Worm (Caenorhabditis elegans) whole organism, L4/young adult: ENCODE results near the gene M163.1.

ENCODE experiments used
- W03F9.2 ChIP-seq: fragments of 150-350 bp; optimal IDR thresholded peaks from 2 replicates; lab custom pipeline; 2014; ENCODE audit warnings: missing biosample characterization, missing genetic modification characterization
- dao-5 ChIP-seq: sonication (generic microtip); optimal IDR thresholded peaks from 2 replicates; lab custom pipeline; 2016; ENCODE audit warnings: missing genotype, missing genetic modification characterization, moderate library complexity, missing compliant biosample characterization
- him-1 ChIP-seq: sonication (generic microtip); optimal IDR thresholded peaks from 2 replicates; lab custom pipeline; 2016; ENCODE audit warnings: missing genotype, missing genetic modification reagents, missing genetic modification characterization, missing compliant biosample characterization

The M163.1 gene

DNA sequence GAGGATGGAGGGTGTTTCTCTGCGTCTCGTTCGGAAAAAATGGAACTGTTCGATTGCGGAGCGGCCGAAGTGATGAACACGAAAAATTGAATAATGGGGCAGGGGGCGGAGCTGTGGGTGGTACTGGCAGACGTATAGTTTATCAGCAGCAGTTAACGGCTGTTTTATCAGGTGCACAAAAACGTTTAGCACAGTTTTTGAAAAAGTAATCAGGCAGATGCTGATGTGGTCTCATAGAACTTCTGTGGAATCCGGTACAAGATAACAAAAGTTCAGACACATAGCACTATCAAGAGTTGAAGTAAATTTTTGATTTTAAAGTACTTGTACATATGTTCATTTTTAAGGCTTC is 903 bp upstream of the M163.1 start:
- TF ChIP-seq dao-5 (no peak), W03F9.2 (no peak), him-1 (tag; lab: Kevin White, UChicago) (no peak)

DNA sequence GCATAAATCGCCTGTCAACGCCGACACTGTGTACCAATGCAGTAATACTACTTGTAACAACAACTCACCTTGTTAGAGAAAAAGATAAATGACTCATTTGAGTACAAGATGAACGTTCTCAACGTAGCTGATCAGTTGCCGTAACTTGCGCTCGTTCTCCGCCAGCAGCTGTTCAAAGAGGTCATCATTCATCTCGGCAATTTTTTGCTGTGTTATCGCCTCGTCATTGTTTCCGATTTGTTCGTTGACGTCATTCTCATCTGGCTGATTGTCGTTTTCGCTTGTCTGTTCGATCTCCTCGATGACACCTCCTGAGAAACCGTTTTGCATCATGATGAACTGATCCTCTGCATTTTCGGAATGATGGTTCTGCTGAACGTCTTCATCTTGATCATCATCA is 342 bp downstream of the M163.1 start:
- TF ChIP-seq dao-5 (no peak), him-1 (tag; lab: Kevin White, UChicago) (no peak), W03F9.2 (no peak)

DNA sequence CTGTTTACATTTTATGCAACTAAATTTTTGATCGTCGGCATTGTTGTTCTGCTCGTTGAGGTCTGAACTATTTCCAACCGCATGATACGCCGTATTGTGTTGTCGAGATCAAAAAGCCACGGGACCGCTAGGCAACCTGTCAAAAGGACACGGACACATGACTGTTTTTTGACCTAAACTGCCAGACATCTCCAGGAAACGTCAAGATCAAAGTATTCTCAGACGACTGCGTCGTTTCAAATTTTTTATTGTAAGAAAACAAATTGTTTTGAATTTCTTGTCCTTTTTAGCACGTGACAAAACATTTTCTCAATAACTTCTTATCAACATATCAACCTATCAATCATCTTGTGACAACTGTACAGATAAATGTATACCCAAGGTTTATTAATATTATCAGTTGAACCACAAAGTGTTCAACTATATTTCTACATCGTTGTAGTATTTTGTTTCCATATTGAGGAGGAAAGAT is 1.5 kb downstream of the M163.1 start:
- no peak for TF ChIP-seq him-1 (tag; lab: Kevin White, UChicago)
- TF ChIP-seq dao-5: no peak
- peak; percentile 50 for TF ChIP-seq W03F9.2

DNA sequence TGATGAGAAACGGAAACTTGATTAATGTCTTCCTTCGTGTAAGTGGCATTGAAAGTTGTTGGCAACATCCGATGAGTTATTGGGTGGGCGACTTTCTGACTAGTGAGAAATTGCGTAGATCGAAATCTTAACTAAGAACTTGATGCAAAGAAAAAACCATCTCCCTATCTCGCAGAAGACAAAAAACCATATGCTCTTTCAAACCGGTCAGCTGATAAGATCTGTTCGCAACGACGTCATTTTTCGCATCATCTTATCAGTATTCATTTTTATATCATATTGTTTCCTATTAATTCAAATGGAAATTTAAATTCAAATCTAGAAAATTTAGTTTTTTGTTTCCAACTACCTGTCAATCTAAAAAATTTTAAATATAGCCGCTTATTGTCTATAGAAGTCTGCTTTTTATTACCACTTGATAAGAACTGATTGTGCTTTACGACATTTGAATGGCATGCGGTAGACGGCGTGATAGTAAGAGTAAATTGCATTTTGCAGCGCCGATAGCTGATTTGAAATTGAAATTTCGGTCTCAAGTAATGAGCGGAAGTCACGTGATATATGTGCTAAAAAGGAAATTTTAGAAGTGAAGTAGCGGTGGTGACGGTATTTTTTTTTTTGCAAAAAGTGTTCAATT is 3.1 kb downstream of the M163.1 start:
- TF ChIP-seq dao-5: no peak
- no peak for TF ChIP-seq W03F9.2
- TF ChIP-seq him-1 (tag; lab: Kevin White, UChicago): no peak

DNA sequence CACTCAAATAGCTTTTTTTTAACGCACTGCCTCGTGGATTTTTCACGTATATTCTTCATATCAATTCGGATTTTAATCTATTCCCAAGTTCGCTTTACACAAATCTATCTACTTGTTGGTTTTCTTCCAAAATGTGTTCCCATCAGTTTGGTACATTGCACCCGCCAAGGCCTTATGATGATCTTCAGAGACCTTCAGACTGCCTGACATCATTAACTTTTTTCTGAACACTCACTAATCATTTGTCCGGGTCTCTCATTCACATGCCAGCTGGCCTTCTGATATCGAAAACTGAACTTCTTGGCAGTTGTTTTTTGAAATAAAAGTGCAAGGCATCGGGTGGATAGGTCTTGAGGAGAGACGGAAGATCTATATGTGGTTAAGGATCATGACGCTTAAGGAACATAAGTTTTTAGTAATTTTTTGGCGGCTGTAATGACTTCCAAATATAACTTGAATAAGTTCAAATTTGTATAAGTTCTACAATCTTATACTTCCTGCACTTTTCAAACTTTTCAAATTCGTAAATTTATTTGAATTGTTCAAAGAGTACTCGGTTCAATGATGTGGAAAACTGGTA is 3.7 kb downstream of the M163.1 start:
- TF ChIP-seq W03F9.2 (no peak), him-1 (tag; lab: Kevin White, UChicago) (no peak), dao-5 (no peak)

DNA sequence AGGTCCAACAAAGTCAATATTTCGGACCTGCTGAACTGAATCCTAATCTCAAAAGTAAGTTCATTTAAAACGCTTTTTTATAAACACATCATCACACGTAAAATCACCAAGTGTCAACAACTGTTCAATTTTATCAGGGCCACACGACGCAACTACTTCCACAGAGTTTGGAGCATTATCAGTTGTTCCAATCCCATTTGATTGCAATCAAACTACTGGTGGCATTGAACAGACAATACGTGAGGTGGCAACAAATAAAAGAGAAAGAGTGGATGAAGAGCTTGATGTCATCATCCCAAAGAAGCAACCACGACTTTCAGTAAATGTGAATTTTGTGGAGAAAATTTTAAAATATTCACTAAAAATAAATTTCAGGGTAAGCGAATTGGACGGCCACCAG is 7.1 kb downstream of the M163.1 start:
- TF ChIP-seq W03F9.2: no peak
- TF ChIP-seq dao-5: no peak
- no peak for TF ChIP-seq him-1 (tag; lab: Kevin White, UChicago)

DNA sequence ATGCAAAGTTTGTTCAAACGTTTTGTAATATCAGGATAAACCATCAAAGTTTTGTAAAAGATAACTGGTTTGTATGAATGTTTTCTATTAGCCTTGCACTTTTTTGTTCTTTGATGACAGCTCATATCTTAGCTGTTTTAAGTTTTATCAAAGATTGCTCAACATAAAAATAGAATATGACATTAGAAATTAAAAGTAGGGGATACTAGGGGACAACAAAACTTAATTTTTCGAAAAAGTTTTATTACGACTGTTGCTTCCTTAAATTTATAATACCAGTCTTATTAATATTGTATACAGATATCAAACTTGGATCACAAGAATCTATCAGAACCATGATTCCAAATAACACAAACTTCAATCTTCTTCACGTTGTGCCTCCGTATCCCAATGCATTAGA is 7.8 kb downstream of the M163.1 start, which contains the start of gene ztf-14:
TSS of gene ztf-14 (plus strand) at position 301 of the 400 bp plus-strand sequence.
- TF ChIP-seq dao-5 (no peak), W03F9.2 (no peak), him-1 (tag; lab: Kevin White, UChicago) (no peak)

DNA sequence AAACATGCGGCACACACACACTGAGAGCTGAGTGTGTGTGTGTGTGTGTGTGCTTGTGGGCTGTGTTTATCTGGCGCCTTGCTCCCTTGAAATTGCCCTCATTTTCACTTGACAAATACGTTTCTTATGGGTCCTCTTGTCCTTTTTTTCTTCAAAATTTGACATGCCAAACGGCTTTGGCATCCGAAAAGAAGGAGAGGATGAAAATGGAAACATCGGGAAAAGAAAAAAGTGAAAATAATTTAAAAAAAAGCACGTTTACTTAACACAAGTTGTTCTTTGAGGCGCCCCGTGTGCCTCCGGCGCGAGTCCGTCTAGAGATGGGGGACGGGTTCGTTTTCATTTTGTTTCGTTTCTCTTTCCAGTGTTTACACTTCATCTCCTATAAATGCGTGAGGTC is 8.5 kb downstream of the M163.1 start:
- TF ChIP-seq dao-5: no peak
- no peak for TF ChIP-seq him-1 (tag; lab: Kevin White, UChicago)
- TF ChIP-seq W03F9.2: no peak

DNA sequence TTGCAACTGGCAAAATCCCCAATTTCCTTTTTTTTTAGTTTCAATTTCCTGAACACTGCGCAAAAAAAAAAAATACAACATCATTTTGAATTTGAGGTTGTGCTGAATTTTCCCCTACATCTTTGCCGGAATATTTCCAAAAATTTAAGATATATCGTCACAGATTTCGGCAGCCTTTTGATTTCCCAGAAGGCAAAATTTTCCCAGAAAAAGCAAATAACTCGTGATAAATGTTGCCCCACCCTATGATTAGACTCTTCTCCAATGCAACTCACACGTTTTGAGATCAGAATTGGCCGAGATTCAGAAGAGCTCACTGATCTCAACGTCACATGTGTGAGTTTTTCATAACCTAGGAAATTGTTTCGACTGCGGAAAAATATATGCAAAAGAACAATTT is 11.2 kb downstream of the M163.1 start:
- no peak for TF ChIP-seq him-1 (tag; lab: Kevin White, UChicago)
- no peak for TF ChIP-seq dao-5
- TF ChIP-seq W03F9.2: no peak

DNA sequence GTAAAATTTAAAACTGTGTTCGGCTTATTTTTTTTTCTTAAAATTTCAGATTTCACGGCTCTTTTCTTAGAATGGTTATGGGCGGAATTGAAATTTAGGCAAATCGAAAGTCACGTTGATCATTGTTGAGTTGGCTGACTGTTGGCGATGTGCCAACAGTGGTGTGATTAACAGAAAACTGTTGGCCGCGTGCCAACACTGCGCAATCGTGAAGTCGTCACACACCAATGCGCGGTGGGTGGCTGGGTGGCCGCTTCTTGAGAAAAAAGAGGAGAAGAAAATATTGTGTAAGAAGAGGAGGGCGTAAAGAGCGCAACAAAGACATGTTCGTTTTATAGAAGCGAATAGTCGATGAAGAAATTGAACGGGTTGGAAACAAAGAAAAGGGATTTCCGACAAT is 12.5 kb downstream of the M163.1 start:
- TF ChIP-seq W03F9.2 (no peak), dao-5 (no peak), him-1 (tag; lab: Kevin White, UChicago) (no peak)

DNA sequence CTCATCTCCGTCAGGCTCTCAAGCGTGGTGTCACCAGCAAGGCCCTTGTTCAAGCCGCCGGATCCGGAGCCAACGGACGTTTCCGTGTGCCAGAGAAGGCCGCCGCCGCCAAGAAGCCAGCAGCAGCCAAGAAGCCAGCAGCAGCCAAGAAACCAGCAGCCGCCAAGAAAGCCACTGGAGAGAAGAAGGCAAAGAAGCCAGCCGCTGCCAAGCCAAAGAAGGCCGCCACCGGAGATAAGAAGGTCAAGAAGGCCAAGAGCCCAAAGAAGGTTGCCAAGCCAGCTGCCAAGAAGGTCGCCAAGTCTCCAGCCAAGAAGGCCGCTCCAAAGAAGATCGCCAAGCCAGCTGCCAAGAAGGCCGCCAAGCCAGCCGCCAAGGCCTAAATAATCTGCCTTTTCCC is 13.1 kb downstream of the M163.1 start:
- TF ChIP-seq W03F9.2 (no peak), him-1 (tag; lab: Kevin White, UChicago) (no peak), dao-5 (no peak)

DNA sequence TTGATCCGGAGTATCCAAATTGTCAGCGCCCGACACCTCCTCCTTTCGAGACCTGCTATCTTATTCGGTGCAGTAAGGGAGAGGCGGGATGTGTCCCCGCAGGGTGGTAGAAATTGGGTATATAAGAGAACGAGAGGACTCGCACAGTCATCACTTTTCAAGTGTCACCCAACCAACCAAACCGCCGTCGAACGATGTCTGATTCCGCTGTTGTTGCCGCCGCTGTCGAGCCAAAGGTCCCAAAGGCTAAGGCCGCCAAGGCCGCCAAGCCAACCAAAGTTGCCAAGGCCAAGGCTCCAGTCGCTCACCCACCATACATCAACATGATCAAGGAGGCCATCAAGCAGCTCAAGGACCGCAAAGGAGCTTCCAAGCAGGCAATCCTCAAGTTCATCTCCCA is 13.7 kb downstream of the M163.1 start, which contains the start of gene his-24:
TSS of gene his-24 (plus strand) at position 150 of the 400 bp plus-strand sequence.
- TF ChIP-seq W03F9.2 (no peak), him-1 (tag; lab: Kevin White, UChicago) (no peak), dao-5 (no peak)

DNA sequence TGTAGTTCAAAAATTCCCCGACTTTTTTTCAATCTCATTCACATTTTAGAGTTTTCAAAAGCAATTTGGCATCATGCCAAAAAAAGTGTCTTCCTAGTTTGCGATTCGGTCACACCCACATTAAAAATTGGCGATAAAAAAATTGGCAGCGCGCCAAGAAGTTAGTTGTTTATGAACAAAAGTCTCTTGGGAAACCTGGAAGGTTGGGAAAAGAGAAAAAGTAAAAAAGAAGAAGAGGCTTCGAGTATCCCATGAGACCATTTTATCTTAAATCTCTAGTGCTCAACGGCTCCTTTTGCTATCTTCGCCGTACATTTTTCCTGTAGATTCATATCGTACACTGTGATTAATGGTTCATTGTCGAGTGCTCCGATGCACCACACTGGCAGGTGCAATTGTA is 15.8 kb downstream of the M163.1 start:
- no peak for TF ChIP-seq him-1 (tag; lab: Kevin White, UChicago)

DNA sequence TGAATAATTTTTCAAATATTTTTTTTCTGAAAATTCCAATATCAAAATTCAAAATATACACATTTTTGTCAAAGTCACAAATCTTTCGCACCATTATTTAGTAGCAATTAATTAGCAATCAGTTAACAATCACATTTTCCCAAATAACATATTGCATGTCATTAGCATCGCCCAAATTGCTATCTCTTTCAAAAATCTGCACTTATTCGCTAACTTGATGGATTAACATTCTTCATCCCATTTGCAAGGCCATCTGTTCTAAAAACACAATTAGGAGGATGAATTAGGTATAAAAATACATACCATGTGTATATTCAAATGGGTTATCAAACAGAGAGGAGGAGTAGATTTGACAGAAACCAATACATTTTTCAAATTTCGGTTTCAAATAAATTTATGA is 16.3 kb downstream of the M163.1 start:
- TF ChIP-seq him-1 (tag; lab: Kevin White, UChicago) (no peak), dao-5 (no peak), W03F9.2 (no peak)

DNA sequence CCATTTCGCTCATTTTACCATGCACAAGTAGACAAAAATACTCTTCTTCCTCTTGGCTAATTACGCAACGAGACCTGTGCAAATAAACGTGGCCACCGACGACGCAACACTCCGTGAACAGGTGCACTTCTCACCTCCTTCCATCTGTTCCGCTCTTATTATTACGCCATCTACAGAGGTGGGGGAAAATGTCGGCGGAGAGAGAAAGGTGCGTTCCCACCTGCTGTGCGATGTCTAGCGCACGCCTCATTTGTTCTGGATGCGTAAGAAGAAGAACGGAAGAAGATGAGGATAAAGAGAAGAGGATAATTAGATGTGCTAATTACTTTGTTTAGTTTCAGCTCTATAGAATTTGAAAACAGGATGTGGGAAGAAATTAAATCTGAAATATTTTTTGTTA is 17.1 kb downstream of the M163.1 start:
- no peak for TF ChIP-seq him-1 (tag; lab: Kevin White, UChicago)
- no peak for TF ChIP-seq W03F9.2
- TF ChIP-seq dao-5: no peak

DNA sequence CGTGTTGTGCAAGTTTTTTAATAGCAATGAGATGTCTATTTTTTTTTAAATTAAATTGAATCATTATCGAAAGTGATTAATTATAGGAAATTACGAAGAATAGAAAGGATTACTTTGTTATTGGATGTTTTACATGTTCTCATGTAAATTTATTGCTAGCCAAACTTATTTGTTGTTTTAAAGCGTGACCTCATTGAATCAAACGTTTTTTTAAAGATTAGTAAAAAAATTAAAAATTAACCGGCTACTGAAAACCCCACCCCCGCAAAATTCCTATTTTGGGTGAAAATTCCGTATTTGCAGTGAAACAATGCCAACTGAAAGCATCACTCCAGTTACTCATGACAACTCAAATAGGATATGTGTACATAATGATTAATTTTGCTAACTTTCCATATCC is 18.8 kb downstream of the M163.1 start, which contains the start of gene M163.8:
TSS of gene M163.8 (plus strand) at position 301 of the 400 bp plus-strand sequence.
- TF ChIP-seq dao-5 (no peak), W03F9.2 (no peak), him-1 (tag; lab: Kevin White, UChicago) (no peak)
